Worm (Caenorhabditis elegans) whole organism, young adult: Measurements from ENCODE around the gene mog-1.

Experiments used
- B0019.2 ChIP-seq: fragments of 200-800 bp; sonication (Bioruptor generic); conservative IDR thresholded peaks from 2 replicates; pipeline ENCODE4 v1.3.6; 2022; ENCODE audit warnings: missing genetic modification reagents, missing genetic modification characterization, missing compliant biosample characterization
- B0261.1 ChIP-seq: sonication (generic microtip); optimal IDR thresholded peaks from 2 replicates; lab custom pipeline; 2016; ENCODE audit warnings: mild to moderate bottlenecking, missing genetic modification characterization, moderate library complexity, missing compliant biosample characterization
- D2030.7 ChIP-seq: fragments of 200-800 bp; sonication (Bioruptor generic); IDR thresholded peaks from 2 replicates; pipeline ENCODE4 v1.3.6; 2022; ENCODE audit warnings: missing genetic modification reagents, missing genetic modification characterization, missing compliant biosample characterization
- F37B4.10 ChIP-seq: fragments of 200-800 bp; sonication (Bioruptor generic); IDR thresholded peaks from 2 replicates; pipeline ENCODE4 v1.3.6; 2022; ENCODE audit warnings: missing genetic modification characterization, missing compliant biosample characterization
- F55B11.4 ChIP-seq: sonication (generic microtip); optimal IDR thresholded peaks from 2 replicates; lab custom pipeline; 2016; ENCODE audit warnings: missing compliant biosample characterization, missing genetic modification characterization, borderline replicate concordance; ENCODE audit not compliant: insufficient read depth
- K11D2.4 ChIP-seq: fragments of 200-800 bp; sonication (Bioruptor generic); IDR thresholded peaks from 2 replicates; pipeline ENCODE4 v1.3.6; 2022; ENCODE audit warnings: missing genetic modification reagents, missing genetic modification characterization, missing compliant biosample characterization
- aptf-2 ChIP-seq: fragments of 200-800 bp; sonication (Bioruptor generic); conservative IDR thresholded peaks from 2 replicates; pipeline ENCODE4 v1.3.6; 2022; ENCODE audit warnings: missing genetic modification reagents, missing genetic modification characterization, missing compliant biosample characterization
- atf-7 ChIP-seq: sonication (generic microtip); optimal IDR thresholded peaks from 2 replicates; lab custom pipeline; 2017; ENCODE audit warnings: mild to moderate bottlenecking, missing genetic modification characterization, missing compliant biosample characterization
- ceh-79 ChIP-seq: sonication (generic microtip); optimal IDR thresholded peaks from 2 replicates; lab custom pipeline; 2017; ENCODE audit warnings: mild to moderate bottlenecking, missing genetic modification characterization, missing compliant biosample characterization
- dpff-1 ChIP-seq: sonication (generic microtip); optimal IDR thresholded peaks from 2 replicates; lab custom pipeline; 2017; ENCODE audit warnings: mild to moderate bottlenecking, missing genetic modification characterization, missing compliant biosample characterization
- dpl-1 ChIP-seq: fragments of 150-350 bp; optimal IDR thresholded peaks from 2 replicates; lab custom pipeline; 2014; ENCODE audit warnings: missing biosample characterization, missing genetic modification reagents, missing genetic modification characterization
- ekl-4 ChIP-seq: fragments of 200-800 bp; sonication (Bioruptor generic); IDR thresholded peaks from 2 replicates; pipeline ENCODE4 v1.3.6; 2022; ENCODE audit warnings: missing genetic modification reagents, missing genetic modification characterization, missing compliant biosample characterization
- fkh-3 ChIP-seq: sonication (generic microtip); optimal IDR thresholded peaks from 2 replicates; lab custom pipeline; 2016; ENCODE audit warnings: mild to moderate bottlenecking, missing genetic modification characterization, missing compliant biosample characterization
- let-526 ChIP-seq: fragments of 200-800 bp; sonication (Bioruptor generic); IDR thresholded peaks from 2 replicates; pipeline ENCODE4 v1.3.6; 2022; ENCODE audit warnings: missing genetic modification reagents, missing genetic modification characterization, missing compliant biosample characterization
- lin-26 ChIP-seq: fragments of 200-800 bp; sonication (Bioruptor generic); IDR thresholded peaks from 2 replicates; pipeline ENCODE4 v1.3.6; 2022; ENCODE audit warnings: missing genetic modification reagents, missing genetic modification characterization, missing compliant biosample characterization
- lin-35 ChIP-seq, 3 experiments: fragments of 150-350 bp in 2 of 3; sonication (generic microtip) in 1 of 3; optimal IDR thresholded peaks; 2 replicates each; lab custom pipeline; 2014 to 2018; ENCODE audit warnings: missing biosample characterization in 3 of 3, missing genetic modification characterization in 3 of 3, missing genetic modification reagents in 3 of 3
- lir-1 ChIP-seq: fragments of 200-800 bp; sonication (Bioruptor generic); conservative IDR thresholded peaks from 2 replicates; pipeline ENCODE4 v1.3.6; 2022; ENCODE audit warnings: missing genetic modification reagents, missing genetic modification characterization, missing compliant biosample characterization
- lsl-1 ChIP-seq: fragments of 200-800 bp; sonication (Bioruptor generic); optimal IDR thresholded peaks from 2 replicates; lab custom pipeline; 2018; ENCODE audit warnings: mild to moderate bottlenecking, missing genetic modification characterization, moderate library complexity, missing compliant biosample characterization
- mcd-1 ChIP-seq: fragments of 200-800 bp; sonication (Bioruptor generic); IDR thresholded peaks from 2 replicates; pipeline ENCODE4 v1.3.6; 2022; ENCODE audit warnings: missing genetic modification reagents, missing genetic modification characterization, missing compliant biosample characterization
- mel-28 ChIP-seq: sonication (generic microtip); optimal IDR thresholded peaks from 2 replicates; lab custom pipeline; 2016; ENCODE audit warnings: borderline replicate concordance, mild to moderate bottlenecking, missing genetic modification characterization, missing compliant biosample characterization
- mes-4 ChIP-seq: sonication (generic microtip); optimal IDR thresholded peaks from 2 replicates; lab custom pipeline; 2016; ENCODE audit warnings: missing genotype, missing genetic modification characterization, missing compliant biosample characterization
- mxl-1 ChIP-seq: sonication (generic microtip); optimal IDR thresholded peaks from 2 replicates; lab custom pipeline; 2016; ENCODE audit warnings: missing genetic modification characterization, missing compliant biosample characterization
- nfyb-1 ChIP-seq: fragments of 200-800 bp; sonication (Bioruptor generic); IDR thresholded peaks from 2 replicates; pipeline ENCODE4 v1.3.6; 2022; ENCODE audit warnings: missing genetic modification reagents, missing genetic modification characterization, missing compliant biosample characterization
- nhr-179 ChIP-seq: sonication (generic microtip); optimal IDR thresholded peaks from 2 replicates; lab custom pipeline; 2016; ENCODE audit warnings: mild to moderate bottlenecking, missing genetic modification characterization, missing compliant biosample characterization
- nhr-27 ChIP-seq: fragments of 200-800 bp; sonication (Bioruptor generic); optimal IDR thresholded peaks from 2 replicates; lab custom pipeline; 2018; ENCODE audit warnings: mild to moderate bottlenecking, missing genetic modification characterization, moderate library complexity, missing compliant biosample characterization
- nhr-80 ChIP-seq: sonication (generic microtip); optimal IDR thresholded peaks from 2 replicates; lab custom pipeline; 2016; ENCODE audit warnings: missing genetic modification characterization, missing compliant biosample characterization
- pha-4 ChIP-seq: fragments of 150-350 bp; sonication (generic microtip); optimal IDR thresholded peaks from 2 replicates; lab custom pipeline; 2014; ENCODE audit warnings: missing biosample characterization, missing genetic modification reagents, missing genetic modification characterization
- rec-8 ChIP-seq, 2 experiments: sonication (generic microtip); optimal IDR thresholded peaks; 2 replicates each; lab custom pipeline; 2016; ENCODE audit warnings: mild to moderate bottlenecking in 2 of 2, missing genetic modification characterization in 2 of 2, missing genetic modification reagents in 2 of 2, missing genotype in 2 of 2, missing biosample characterization in 1 of 2, missing compliant biosample characterization in 1 of 2, moderate library complexity in 1 of 2
- sea-2 ChIP-seq: fragments of 200-800 bp; sonication (Bioruptor generic); IDR thresholded peaks from 2 replicates; pipeline ENCODE4 v1.3.6; 2022; ENCODE audit warnings: missing genetic modification characterization, missing compliant biosample characterization
- snpc-3.4 ChIP-seq: sonication (generic microtip); optimal IDR thresholded peaks from 2 replicates; lab custom pipeline; 2017; ENCODE audit warnings: missing genetic modification characterization, mild to moderate bottlenecking, missing compliant biosample characterization, antibody characterized with exemption, moderate library complexity, missing genotype, missing genetic modification reagents
- snpc-4 ChIP-seq, 5 experiments: fragments of 150-350 bp in 1 of 5; sonication (generic microtip) in 4 of 5; optimal IDR thresholded peaks; 2 replicates each; lab custom pipeline; 2014 to 2018; ENCODE audit warnings: missing genetic modification characterization in 5 of 5, missing biosample characterization in 3 of 5, antibody characterized with exemption in 2 of 5, mild to moderate bottlenecking in 2 of 5, missing compliant biosample characterization in 2 of 5, missing genotype in 2 of 5, moderate library complexity in 2 of 5, missing genetic modification reagents in 1 of 5
- sptf-2 ChIP-seq: fragments of 200-800 bp; sonication (Bioruptor generic); optimal IDR thresholded peaks from 2 replicates; lab custom pipeline; 2018; ENCODE audit warnings: mild to moderate bottlenecking, missing genetic modification characterization, missing compliant biosample characterization
- unc-62 ChIP-seq: fragments of 150-350 bp; optimal IDR thresholded peaks from 2 replicates; lab custom pipeline; 2014; ENCODE audit warnings: missing biosample characterization, missing genetic modification reagents, missing genetic modification characterization
- zfh-2 ChIP-seq: fragments of 200-800 bp; sonication (Bioruptor generic); conservative IDR thresholded peaks from 2 replicates; pipeline ENCODE4 v1.3.6; 2022; ENCODE audit warnings: missing genetic modification reagents, missing genetic modification characterization, missing compliant biosample characterization
- ztf-26 ChIP-seq: sonication (generic microtip); optimal IDR thresholded peaks from 2 replicates; lab custom pipeline; 2017; ENCODE audit warnings: missing genetic modification characterization, missing compliant biosample characterization
- ztf-28 ChIP-seq: fragments of 200-800 bp; sonication (Bioruptor generic); IDR thresholded peaks from 2 replicates; pipeline ENCODE4 v1.3.6; 2022; ENCODE audit warnings: missing genetic modification reagents, missing genetic modification characterization, missing compliant biosample characterization
- ztf-3 ChIP-seq: fragments of 200-800 bp; sonication (Bioruptor generic); optimal IDR thresholded peaks from 2 replicates; lab custom pipeline; 2018; ENCODE audit warnings: mild to moderate bottlenecking, missing genetic modification characterization, missing compliant biosample characterization

mog-1 gene

ce11 chrIII:9988352-9988751, 32.3 kb upstream of the mog-1 start, which contains the start of gene C05B5.1:
TSS of gene C05B5.1 (minus strand) at chrIII:9988452.
- TF ChIP-seq lin-26 (GFP tag; lab: Robert Waterston, UW): no peak
- TF ChIP-seq aptf-2 (GFP tag; lab: Robert Waterston, UW): no peak
- TF ChIP-seq mes-4 (tag; lab: Kevin White, UChicago): no peak
- TF ChIP-seq F37B4.10 (GFP tag; lab: Robert Waterston, UW): no peak
- no peak for TF ChIP-seq F55B11.4 (tag; lab: Kevin White, UChicago)

ce11 chrIII:9986827-9987429, 30.9 kb upstream of the mog-1 start, which contains the start of gene C05B5.12:
TSS of gene C05B5.12 (plus strand) at chrIII:9987379.
- TF ChIP-seq nfyb-1 (GFP tag; lab: Robert Waterston, UW) (no peak), snpc-4 (GFP tag; optimal IDR thresholded peaks at IDR 0.05; lab: Kevin White, UChicago) (no peak), snpc-4 (tag; optimal IDR thresholded peaks at IDR 0.05; lab: Kevin White, UChicago) (no peak), lir-1 (GFP tag; lab: Robert Waterston, UW) (no peak), F55B11.4 (tag; lab: Kevin White, UChicago) (no peak), B0019.2 (GFP tag; lab: Robert Waterston, UW) (no peak), nhr-80 (no peak), lin-35 (GFP tag; optimal IDR thresholded peaks at IDR 0.05; lab: Kevin White, UChicago) (no peak)

- no peak for TF ChIP-seq K11D2.4 (GFP tag; lab: Robert Waterston, UW)
- no peak for TF ChIP-seq sea-2
- no peak for TF ChIP-seq zfh-2
- TF ChIP-seq unc-62 (GFP tag; lab: Kevin White, UChicago): no peak
- TF ChIP-seq snpc-4 (GFP tag; optimal IDR thresholded peaks at IDR 0.05; lab: Kevin White, UChicago): no peak
- no peak for TF ChIP-seq snpc-4 (tag; optimal IDR thresholded peaks at IDR 0.05; lab: Kevin White, UChicago)
- no peak for TF ChIP-seq sptf-2 (GFP tag; lab: Kevin White, UChicago)
- no peak for TF ChIP-seq ekl-4 (GFP tag; lab: Robert Waterston, UW)
- no peak for TF ChIP-seq atf-7 (tag; lab: Kevin White, UChicago)
- TF ChIP-seq fkh-3 (tag; lab: Kevin White, UChicago): no peak
- TF ChIP-seq mel-28: no peak
- TF ChIP-seq dpl-1 (GFP tag; lab: Kevin White, UChicago): no peak
- TF ChIP-seq B0261.1 (tag; lab: Kevin White, UChicago): no peak
- no peak for TF ChIP-seq mxl-1 (tag; lab: Kevin White, UChicago)
- TF ChIP-seq ztf-26 (tag; lab: Kevin White, UChicago): no peak
- TF ChIP-seq nhr-179: no peak
Measured at ce11 chrIII:9985542-9985941, 29.5 kb upstream of the mog-1 start.

ce11 chrIII:9984604-9985003, 28.6 kb upstream of the mog-1 start:
- no peak for TF ChIP-seq nhr-27 (tag; lab: Kevin White, UChicago)
- TF ChIP-seq mcd-1 (GFP tag; lab: Robert Waterston, UW): no peak
- no peak for TF ChIP-seq snpc-3.4 (tag; lab: Kevin White, UChicago)
- TF ChIP-seq let-526: no peak
- no peak for TF ChIP-seq dpff-1 (tag; lab: Kevin White, UChicago)
- no peak for TF ChIP-seq ztf-28 (GFP tag; lab: Robert Waterston, UW)
- TF ChIP-seq pha-4 (tag; lab: Kevin White, UChicago): no peak
- no peak for TF ChIP-seq ztf-3 (GFP tag; lab: Kevin White, UChicago)
- TF ChIP-seq zfh-2: no peak
- TF ChIP-seq rec-8 (tag; optimal IDR thresholded peaks at IDR 0.05; lab: Kevin White, UChicago): no peak
- no peak for TF ChIP-seq lsl-1 (GFP tag; lab: Kevin White, UChicago)
- TF ChIP-seq D2030.7 (GFP tag; lab: Robert Waterston, UW): no peak
- TF ChIP-seq ceh-79 (tag; lab: Kevin White, UChicago): no peak
